Worm (Caenorhabditis elegans): Measurements from ENCODE around the gene Y57G11C.1130.

Gene Y57G11C.1130

DNA sequence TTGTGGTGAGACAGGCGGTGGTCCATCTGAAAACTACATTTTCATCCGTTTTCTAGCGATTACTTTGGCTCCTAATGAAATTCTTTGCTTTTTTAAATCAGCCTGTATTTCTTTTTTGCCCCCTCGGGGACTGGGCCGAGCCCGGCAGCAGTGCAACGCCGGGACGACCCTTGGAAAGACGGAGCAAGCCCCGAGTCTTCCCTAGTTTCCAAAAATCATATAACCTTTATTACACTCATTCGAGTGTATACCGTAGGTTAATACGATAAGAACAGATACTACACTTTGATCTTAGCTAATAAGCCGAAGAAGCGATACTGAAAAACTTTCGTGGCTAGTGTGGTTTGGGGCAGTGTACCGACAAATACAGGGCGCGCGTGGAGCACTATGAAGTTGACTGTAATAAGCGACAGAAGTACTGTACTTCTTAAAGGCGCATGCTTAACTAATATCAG is 17.6 kb upstream of the Y57G11C.1130 start (continued):
- TF ChIP-seq madf-3 (GFP tag; IDR thresholded peaks at IDR 0.05) (0 out of 2 replicates have a peak, but pooled peaks have one; percentile 45), rcor-1 (GFP tag; IDR thresholded peaks at IDR 0.05) (peak; percentile 88), F22D6.2 (tag; optimal IDR thresholded peaks at IDR 0.05) (no peak), ceh-40 (GFP tag; IDR thresholded peaks at IDR 0.05) (0 out of 2 replicates have a peak, but pooled peaks have one; percentile 31), lin-35 (GFP tag; optimal IDR thresholded peaks at IDR 0.05) (no peak), hmg-1.2 (GFP tag; IDR thresholded peaks at IDR 0.05) (peak; percentile 97), ztf-3 (GFP tag; optimal IDR thresholded peaks at IDR 0.05) (no peak), F33H1.4 (GFP tag; IDR thresholded peaks at IDR 0.05) (peak; percentile 72), B0336.3 (GFP tag; IDR thresholded peaks at IDR 0.05) (peak; percentile 91), sea-2 (GFP tag; IDR thresholded peaks at IDR 0.05) (0 out of 2 replicates have a peak, but pooled peaks have one; percentile 49), ZK185.1 (tag; optimal IDR thresholded peaks at IDR 0.05; ENCODE audit: poor library complexity, severe bottlenecking) (no peak), lsy-27 (tag; optimal IDR thresholded peaks at IDR 0.05; ENCODE audit: borderline replicate concordance, insufficient read depth) (peak; percentile 42), him-1 (tag; optimal IDR thresholded peaks at IDR 0.05) (peak; percentile 74), die-1 (tag; optimal IDR thresholded peaks at IDR 0.05) (peak; percentile 47), egrh-3 (GFP tag; IDR thresholded peaks at IDR 0.05) (no peak), pbrm-1 (GFP tag; IDR thresholded peaks at IDR 0.05) (peak; percentile 96), snpc-4 (GFP tag; optimal IDR thresholded peaks at IDR 0.05) (peak; percentile 97), snpc-4 (tag; optimal IDR thresholded peaks at IDR 0.05) (peak; percentile 95 to 99 (median 98)), unc-130 (GFP tag; optimal IDR thresholded peaks at IDR 0.05) (peak; percentile 27), unc-62 (GFP tag; optimal IDR thresholded peaks at IDR 0.05) (no peak), nhr-27 (tag; optimal IDR thresholded peaks at IDR 0.05) (no peak), snpc-3.4 (tag; optimal IDR thresholded peaks at IDR 0.05) (peak; percentile 95), B0035.1 (tag; optimal IDR thresholded peaks at IDR 0.05) (no peak), T26A5.8 (tag; optimal IDR thresholded peaks at IDR 0.05) (no peak), repo-1 (tag; optimal IDR thresholded peaks at IDR 0.05) (peak; percentile 1), xnd-1 (tag; optimal IDR thresholded peaks at IDR 0.05) (peak; percentile 98), dpl-1 (GFP tag; optimal IDR thresholded peaks at IDR 0.05) (no peak), dox-1 (GFP tag; IDR thresholded peaks at IDR 0.05) (peak; percentile 85), aptf-3 (GFP tag; IDR thresholded peaks at IDR 0.05) (no peak), Y67H2A.10 (GFP tag; conservative IDR thresholded peaks at IDR 0.05) (0 out of 2 replicates have a peak, but pooled peaks have one; percentile 32), gei-17 (GFP tag; optimal IDR thresholded peaks at IDR 0.05) (no peak), dpff-1 (tag; optimal IDR thresholded peaks at IDR 0.05) (no peak), tbp1 (GFP tag; optimal IDR thresholded peaks at IDR 0.05) (peak; percentile 80), egl-44 (GFP tag; IDR thresholded peaks at IDR 0.05) (0 out of 2 replicates have a peak, but pooled peaks have one; percentile 26), ceh-27 (GFP tag; optimal IDR thresholded peaks at IDR 0.05) (peak; percentile 27), ceh-58 (GFP tag; IDR thresholded peaks at IDR 0.05) (no peak), K12H6.12 (tag; optimal IDR thresholded peaks at IDR 0.05) (no peak), lag-1 (GFP tag; IDR thresholded peaks at IDR 0.05) (no peak), ceh-79 (tag; optimal IDR thresholded peaks at IDR 0.05) (no peak)

DNA sequence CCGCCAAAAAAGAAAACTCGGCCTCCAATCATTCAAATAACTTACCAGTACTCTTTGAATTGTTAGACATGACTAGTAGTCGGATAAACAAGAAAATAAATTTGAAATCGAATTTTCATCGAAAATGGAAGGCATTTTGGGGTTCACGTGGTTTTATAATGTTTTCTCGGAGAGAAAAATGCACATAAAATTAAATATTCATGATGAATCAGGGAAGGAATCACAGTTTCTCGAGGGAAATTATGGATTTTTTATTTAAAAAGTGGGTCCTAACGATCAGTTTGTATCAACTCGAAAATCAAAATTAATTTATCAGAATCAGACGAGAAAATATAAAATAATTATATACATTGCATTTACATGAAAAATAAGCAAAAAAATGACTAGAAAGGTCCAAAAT is 17.0 kb upstream of the Y57G11C.1130 start, which contains the start of gene Y57G11C.5:
Gene Y57G11C.5 (minus strand): TSS at position 101 of the 400 bp plus-strand sequence.
- no peak for TF ChIP-seq ztf-28 (GFP tag; IDR thresholded peaks at IDR 0.05)
- TF ChIP-seq T26A5.8 (tag; optimal IDR thresholded peaks at IDR 0.05) = no peak
- TF ChIP-seq snpc-4 (GFP tag; optimal IDR thresholded peaks at IDR 0.05) = no peak
- TF ChIP-seq snpc-4 (tag; optimal IDR thresholded peaks at IDR 0.05) = no peak
- TF ChIP-seq ama-1 (optimal IDR thresholded peaks at IDR 0.05) = no peak
- TF ChIP-seq ama-1 (GFP tag; optimal IDR thresholded peaks at IDR 0.05) = no peak
- TF ChIP-seq sea-2 (GFP tag; IDR thresholded peaks at IDR 0.05) = no peak
- TF ChIP-seq ceh-79 (tag; optimal IDR thresholded peaks at IDR 0.05) = no peak
- TF ChIP-seq nhr-27 (tag; optimal IDR thresholded peaks at IDR 0.05) = no peak
- TF ChIP-seq mcd-1 (GFP tag; IDR thresholded peaks at IDR 0.05) = no peak
- no peak for TF ChIP-seq die-1 (tag; optimal IDR thresholded peaks at IDR 0.05)
- TF ChIP-seq aptf-2 (GFP tag; conservative IDR thresholded peaks at IDR 0.05) = no peak
- no peak for TF ChIP-seq Y67H2A.10 (GFP tag; conservative IDR thresholded peaks at IDR 0.05)
- no peak for TF ChIP-seq F55B11.4 (tag; optimal IDR thresholded peaks at IDR 0.05; ENCODE audit: borderline replicate concordance, insufficient read depth)
- TF ChIP-seq tbp1 (GFP tag; optimal IDR thresholded peaks at IDR 0.05) = no peak
- TF ChIP-seq mes-4 (tag; optimal IDR thresholded peaks at IDR 0.05) = no peak
- TF ChIP-seq F22D6.2 (tag; optimal IDR thresholded peaks at IDR 0.05) = no peak
- no peak for TF ChIP-seq mxl-1 (tag; optimal IDR thresholded peaks at IDR 0.05)

All from whole organism, young adult.